Worm (Caenorhabditis elegans) whole organism, midembryonic: ENCODE data around the gene B0222.5.

ENCODE experiments used
- T22C8.4 ChIP-seq: fragments of 200-800 bp; sonication (Bioruptor generic); IDR thresholded peaks from 2 replicates; pipeline ENCODE4 v1.3.6; 2022; ENCODE audit warnings: missing genetic modification characterization, missing compliant biosample characterization
- ref-1 ChIP-seq: fragments of 200-800 bp; sonication (Bioruptor generic); conservative IDR thresholded peaks from 2 replicates; pipeline ENCODE4 v1.3.6; 2022; ENCODE audit warnings: missing genetic modification reagents, missing genetic modification characterization, missing compliant biosample characterization
- ztf-23 ChIP-seq: fragments of 200-800 bp; sonication (Bioruptor generic); IDR thresholded peaks from 2 replicates; pipeline ENCODE4 v1.3.6; 2022; ENCODE audit warnings: missing genetic modification reagents, missing genetic modification characterization, missing compliant biosample characterization
- ztf-29 ChIP-seq: fragments of 200-800 bp; sonication (Bioruptor generic); IDR thresholded peaks from 2 replicates; pipeline ENCODE4 v1.3.6; 2022; ENCODE audit warnings: missing genetic modification reagents, missing genetic modification characterization, missing compliant biosample characterization

DNA sequence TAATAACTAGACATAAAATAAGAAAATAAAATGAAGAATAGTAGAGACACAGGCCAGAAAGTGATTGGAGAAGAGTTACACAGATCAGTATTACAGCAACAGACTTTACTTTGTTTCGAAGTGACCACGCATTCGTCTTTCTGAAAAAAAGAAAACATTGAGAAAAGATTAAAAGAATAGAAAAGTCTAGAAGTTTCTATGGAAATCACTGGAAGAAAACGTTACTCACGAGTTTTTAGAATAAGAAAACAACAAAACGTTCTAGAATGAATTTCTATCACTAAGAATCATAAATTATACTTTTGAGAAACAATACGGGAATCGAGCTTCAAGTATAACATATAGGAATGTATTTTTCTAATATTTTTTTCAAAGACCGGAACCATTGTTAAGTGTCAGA, 944 bp upstream of the B0222.5 start:
- TF ChIP-seq T22C8.4 (GFP tag; lab: Robert Waterston, UW) (no peak), ref-1 (GFP tag; lab: Robert Waterston, UW) (no peak), ztf-29 (GFP tag; lab: Robert Waterston, UW) (no peak), ztf-23 (GFP tag; lab: Robert Waterston, UW) (no peak)
